Worm (Caenorhabditis elegans) whole organism, young adult: ENCODE data around the gene twk-3.

Source experiments
- F37B4.10 ChIP-seq: fragments of 200-800 bp; sonication (Bioruptor generic); IDR thresholded peaks from 2 replicates; pipeline ENCODE4 v1.3.6; 2022; ENCODE audit warnings: missing genetic modification characterization, missing compliant biosample characterization
- F52B5.7 ChIP-seq: sonication (generic microtip); optimal IDR thresholded peaks from 2 replicates; lab custom pipeline; 2016; ENCODE audit warnings: mild to moderate bottlenecking, missing genetic modification characterization, missing compliant biosample characterization
- F57A8.1 ChIP-seq: fragments of 200-800 bp; sonication (Bioruptor generic); optimal IDR thresholded peaks from 2 replicates; lab custom pipeline; 2018; ENCODE audit warnings: mild to moderate bottlenecking, missing genetic modification characterization, moderate library complexity, missing compliant biosample characterization
- F57C9.4 ChIP-seq: sonication (generic microtip); optimal IDR thresholded peaks from 2 replicates; lab custom pipeline; 2017; ENCODE audit warnings: mild to moderate bottlenecking, missing genetic modification characterization, missing compliant biosample characterization
- K12H6.12 ChIP-seq: fragments of 200-800 bp; sonication (Bioruptor generic); optimal IDR thresholded peaks from 2 replicates; lab custom pipeline; 2018; ENCODE audit warnings: mild to moderate bottlenecking, missing genetic modification characterization, missing compliant biosample characterization
- Y53G8AR.9 ChIP-seq: fragments of 200-800 bp; sonication (Bioruptor generic); conservative IDR thresholded peaks from 2 replicates; pipeline ENCODE4 v1.3.6; 2022; ENCODE audit warnings: missing genetic modification reagents, missing genetic modification characterization, missing compliant biosample characterization
- Y67H2A.10 ChIP-seq: fragments of 200-800 bp; sonication (Bioruptor generic); conservative IDR thresholded peaks from 2 replicates; pipeline ENCODE4 v1.3.6; 2022; ENCODE audit warnings: missing genetic modification reagents, missing genetic modification characterization, missing compliant biosample characterization
- ama-1 ChIP-seq, 3 experiments: fragments of 150-350 bp in 1 of 3; sonication (generic microtip) in 2 of 3; optimal IDR thresholded peaks; 2 replicates each; lab custom pipeline; 2014 to 2018; ENCODE audit warnings: missing biosample characterization in 2 of 3, missing genetic modification characterization in 2 of 3, missing genetic modification reagents in 2 of 3
- attf-3 ChIP-seq: fragments of 200-800 bp; sonication (Bioruptor generic); conservative IDR thresholded peaks from 2 replicates; pipeline ENCODE4 v1.3.6; 2022; ENCODE audit warnings: missing genetic modification reagents, missing genetic modification characterization, missing compliant biosample characterization
- attf-5 ChIP-seq: fragments of 200-800 bp; sonication (Bioruptor generic); optimal IDR thresholded peaks from 2 replicates; lab custom pipeline; 2018; ENCODE audit warnings: mild to moderate bottlenecking, missing genetic modification characterization, missing compliant biosample characterization
- bed-1 ChIP-seq: fragments of 200-800 bp; sonication (Bioruptor generic); IDR thresholded peaks from 2 replicates; pipeline ENCODE4 v1.3.6; 2022; ENCODE audit warnings: missing genetic modification reagents, missing genetic modification characterization, missing compliant biosample characterization
- ccch-3 ChIP-seq: fragments of 200-800 bp; sonication (Bioruptor generic); optimal IDR thresholded peaks from 2 replicates; lab custom pipeline; 2018; ENCODE audit warnings: mild to moderate bottlenecking, missing genetic modification characterization, missing compliant biosample characterization
- cebp-1 ChIP-seq, 2 experiments: fragments of 200-800 bp in 1 of 2; sonication (Bioruptor generic) in 1 of 2; sonication (generic microtip) in 1 of 2; IDR thresholded peaks in 1 of 2; optimal IDR thresholded peaks in 1 of 2; 2 replicates each; pipeline versions ENCODE4 v1.3.6 to Lab custom; 2017 to 2022; ENCODE audit warnings: missing compliant biosample characterization in 2 of 2, missing genetic modification characterization in 2 of 2, mild to moderate bottlenecking in 1 of 2, missing genetic modification reagents in 1 of 2, moderate library complexity in 1 of 2
- cebp-2 ChIP-seq: fragments of 200-800 bp; sonication (Bioruptor generic); IDR thresholded peaks from 2 replicates; pipeline ENCODE4 v1.3.6; 2022; ENCODE audit warnings: missing genetic modification characterization, missing compliant biosample characterization
- ceh-79 ChIP-seq: sonication (generic microtip); optimal IDR thresholded peaks from 2 replicates; lab custom pipeline; 2017; ENCODE audit warnings: mild to moderate bottlenecking, missing genetic modification characterization, missing compliant biosample characterization
- ceh-91 ChIP-seq: fragments of 200-800 bp; sonication (Bioruptor generic); IDR thresholded peaks from 2 replicates; pipeline ENCODE4 v1.3.6; 2022; ENCODE audit warnings: missing genetic modification reagents, missing genetic modification characterization, missing compliant biosample characterization
- egl-44 ChIP-seq: fragments of 200-800 bp; sonication (Bioruptor generic); IDR thresholded peaks from 2 replicates; pipeline ENCODE4 v1.3.6; 2022; ENCODE audit warnings: missing genetic modification reagents, missing genetic modification characterization, missing compliant biosample characterization
- egrh-3 ChIP-seq: fragments of 200-800 bp; sonication (Bioruptor generic); IDR thresholded peaks from 2 replicates; pipeline ENCODE4 v1.3.6; 2022; ENCODE audit warnings: missing genetic modification reagents, missing genetic modification characterization, missing compliant biosample characterization
- fkh-3 ChIP-seq: sonication (generic microtip); optimal IDR thresholded peaks from 2 replicates; lab custom pipeline; 2016; ENCODE audit warnings: mild to moderate bottlenecking, missing genetic modification characterization, missing compliant biosample characterization
- him-1 ChIP-seq: sonication (generic microtip); optimal IDR thresholded peaks from 2 replicates; lab custom pipeline; 2016; ENCODE audit warnings: missing genotype, missing genetic modification reagents, missing genetic modification characterization, missing compliant biosample characterization
- hlh-12 ChIP-seq: sonication (generic microtip); optimal IDR thresholded peaks from 2 replicates; lab custom pipeline; 2016; ENCODE audit warnings: missing genetic modification characterization, missing compliant biosample characterization
- hsf-1 ChIP-seq: fragments of 200-800 bp; sonication (Bioruptor generic); IDR thresholded peaks from 2 replicates; pipeline ENCODE4 v1.3.6; 2022; ENCODE audit warnings: missing genetic modification reagents, missing genetic modification characterization, missing compliant biosample characterization
- let-607 ChIP-seq, 2 experiments: fragments of 200-800 bp in 1 of 2; sonication (Bioruptor generic) in 1 of 2; sonication (generic microtip) in 1 of 2; optimal IDR thresholded peaks; 2 replicates each; lab custom pipeline; 2016 to 2018; ENCODE audit warnings: mild to moderate bottlenecking in 2 of 2, missing compliant biosample characterization in 2 of 2, missing genetic modification characterization in 2 of 2, moderate library complexity in 2 of 2, missing genotype in 1 of 2
- lin-54 ChIP-seq: fragments of 200-800 bp; sonication (Bioruptor generic); optimal IDR thresholded peaks from 2 replicates; lab custom pipeline; 2018; ENCODE audit warnings: mild to moderate bottlenecking, missing genetic modification characterization, missing compliant biosample characterization
- lir-1 ChIP-seq: fragments of 200-800 bp; sonication (Bioruptor generic); conservative IDR thresholded peaks from 2 replicates; pipeline ENCODE4 v1.3.6; 2022; ENCODE audit warnings: missing genetic modification reagents, missing genetic modification characterization, missing compliant biosample characterization
- lsy-27 ChIP-seq: sonication (generic microtip); optimal IDR thresholded peaks from 2 replicates; lab custom pipeline; 2017; ENCODE audit warnings: missing genetic modification characterization, mild to moderate bottlenecking, missing compliant biosample characterization, antibody characterized with exemption, missing genotype, borderline replicate concordance; ENCODE audit not compliant: insufficient read depth
- madf-3 ChIP-seq: fragments of 200-800 bp; sonication (Bioruptor generic); IDR thresholded peaks from 2 replicates; pipeline ENCODE4 v1.3.6; 2022; ENCODE audit warnings: missing genetic modification reagents, missing genetic modification characterization, missing compliant biosample characterization
- madf-6 ChIP-seq: fragments of 200-800 bp; sonication (Bioruptor generic); IDR thresholded peaks from 2 replicates; pipeline ENCODE4 v1.3.6; 2022; ENCODE audit warnings: missing genetic modification reagents, missing genetic modification characterization, missing compliant biosample characterization
- mes-4 ChIP-seq: sonication (generic microtip); optimal IDR thresholded peaks from 2 replicates; lab custom pipeline; 2016; ENCODE audit warnings: missing genotype, missing genetic modification characterization, missing compliant biosample characterization
- nfya-1 ChIP-seq: sonication (generic microtip); optimal IDR thresholded peaks from 2 replicates; lab custom pipeline; 2017; ENCODE audit warnings: antibody characterized with exemption, missing compliant biosample characterization, missing genetic modification characterization, borderline replicate concordance; ENCODE audit not compliant: insufficient read depth
- nfya-2 ChIP-seq: fragments of 200-800 bp; sonication (Bioruptor generic); IDR thresholded peaks from 2 replicates; pipeline ENCODE4 v1.3.6; 2022; ENCODE audit warnings: missing genetic modification reagents, missing genetic modification characterization, missing compliant biosample characterization
- nfyb-1 ChIP-seq: fragments of 200-800 bp; sonication (Bioruptor generic); IDR thresholded peaks from 2 replicates; pipeline ENCODE4 v1.3.6; 2022; ENCODE audit warnings: missing genetic modification reagents, missing genetic modification characterization, missing compliant biosample characterization
- nhr-179 ChIP-seq: sonication (generic microtip); optimal IDR thresholded peaks from 2 replicates; lab custom pipeline; 2016; ENCODE audit warnings: mild to moderate bottlenecking, missing genetic modification characterization, missing compliant biosample characterization
- nhr-80 ChIP-seq: sonication (generic microtip); optimal IDR thresholded peaks from 2 replicates; lab custom pipeline; 2016; ENCODE audit warnings: missing genetic modification characterization, missing compliant biosample characterization
- nhr-90 ChIP-seq: sonication (generic microtip); optimal IDR thresholded peaks from 2 replicates; lab custom pipeline; 2016; ENCODE audit warnings: missing genotype, mild to moderate bottlenecking, missing genetic modification characterization, missing compliant biosample characterization
- pha-4 ChIP-seq: fragments of 150-350 bp; sonication (generic microtip); optimal IDR thresholded peaks from 2 replicates; lab custom pipeline; 2014; ENCODE audit warnings: missing biosample characterization, missing genetic modification reagents, missing genetic modification characterization
- rec-8 ChIP-seq, 2 experiments: sonication (generic microtip); optimal IDR thresholded peaks; 2 replicates each; lab custom pipeline; 2016; ENCODE audit warnings: mild to moderate bottlenecking in 2 of 2, missing genetic modification characterization in 2 of 2, missing genetic modification reagents in 2 of 2, missing genotype in 2 of 2, missing biosample characterization in 1 of 2, missing compliant biosample characterization in 1 of 2, moderate library complexity in 1 of 2
- repo-1 ChIP-seq: sonication (generic microtip); optimal IDR thresholded peaks from 2 replicates; lab custom pipeline; 2017; ENCODE audit warnings: mild to moderate bottlenecking, missing genetic modification characterization, missing compliant biosample characterization
- sdz-38 ChIP-seq: sonication (generic microtip); optimal IDR thresholded peaks from 2 replicates; lab custom pipeline; 2016; ENCODE audit warnings: missing genotype, missing genetic modification characterization, missing compliant biosample characterization
- somi-1 ChIP-seq: fragments of 200-800 bp; sonication (Bioruptor generic); optimal IDR thresholded peaks from 2 replicates; lab custom pipeline; 2018; ENCODE audit warnings: mild to moderate bottlenecking, missing genetic modification characterization, missing compliant biosample characterization
- unc-130 ChIP-seq: sonication (generic microtip); optimal IDR thresholded peaks from 2 replicates; lab custom pipeline; 2016; ENCODE audit warnings: missing genetic modification reagents, missing genetic modification characterization, missing compliant biosample characterization
- unc-62 ChIP-seq: fragments of 150-350 bp; optimal IDR thresholded peaks from 2 replicates; lab custom pipeline; 2014; ENCODE audit warnings: missing biosample characterization, missing genetic modification reagents, missing genetic modification characterization
- zfh-2 ChIP-seq: fragments of 200-800 bp; sonication (Bioruptor generic); conservative IDR thresholded peaks from 2 replicates; pipeline ENCODE4 v1.3.6; 2022; ENCODE audit warnings: missing genetic modification reagents, missing genetic modification characterization, missing compliant biosample characterization
- ztf-22 ChIP-seq: fragments of 200-800 bp; sonication (Bioruptor generic); optimal IDR thresholded peaks from 2 replicates; lab custom pipeline; 2018; ENCODE audit warnings: mild to moderate bottlenecking, missing genetic modification characterization, moderate library complexity, missing compliant biosample characterization

Gene twk-3

DNA sequence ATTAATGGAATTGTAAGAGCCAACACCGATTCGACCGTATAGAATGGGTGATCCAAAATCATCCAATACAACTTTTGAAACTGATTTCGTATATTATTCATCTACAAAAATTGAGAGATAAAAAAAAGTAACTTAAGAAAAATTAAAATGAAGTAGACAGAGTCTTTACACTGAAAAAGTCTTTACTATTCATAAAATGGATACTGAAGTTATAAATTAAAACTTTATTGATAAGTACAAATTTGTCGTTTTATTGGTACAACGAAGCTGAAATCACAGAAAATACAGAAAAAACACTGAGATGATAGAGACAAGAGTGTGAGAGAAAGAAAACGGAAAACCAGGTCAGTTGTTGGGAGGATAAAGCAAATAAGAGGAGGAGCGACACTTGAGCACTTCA lies 1.8 kb upstream of the twk-3 start, which contains the start of gene M110.10:
TSS of gene M110.10 (minus strand) at position 101 of the 400 bp plus-strand sequence.
- TF ChIP-seq egrh-3 (GFP tag; lab: Robert Waterston, UW), result no peak
- TF ChIP-seq cebp-2, result no peak

ce11 chrII:8209476-8209875 lies 3.1 kb downstream of the twk-3 start, which contains the start of gene M110.8:
TSS of gene M110.8 (minus strand) at chrII:8209576.
- no peak for TF ChIP-seq sdz-38 (tag; lab: Kevin White, UChicago)
- TF ChIP-seq Y67H2A.10, result no peak
- no peak for TF ChIP-seq unc-62 (GFP tag; lab: Kevin White, UChicago)
- TF ChIP-seq nhr-179 (tag; lab: Kevin White, UChicago), result no peak
- TF ChIP-seq nfya-1, result no peak
- no peak for TF ChIP-seq F37B4.10 (GFP tag; lab: Robert Waterston, UW)
- no peak for TF ChIP-seq ceh-79
- TF ChIP-seq cebp-1 (GFP tag; IDR thresholded peaks at IDR 0.05; lab: Robert Waterston, UW), result no peak
- no peak for TF ChIP-seq cebp-1 (tag; optimal IDR thresholded peaks at IDR 0.05; lab: Kevin White, UChicago)
- TF ChIP-seq madf-3 (GFP tag; lab: Robert Waterston, UW), result no peak
- TF ChIP-seq lsy-27 (tag; lab: Kevin White, UChicago), result no peak
- TF ChIP-seq zfh-2 (GFP tag; lab: Robert Waterston, UW), result no peak
- no peak for TF ChIP-seq F52B5.7
- TF ChIP-seq nfyb-1 (GFP tag; lab: Robert Waterston, UW), result no peak
- no peak for TF ChIP-seq mes-4 (tag; lab: Kevin White, UChicago)
- no peak for TF ChIP-seq K12H6.12
- no peak for TF ChIP-seq lir-1 (GFP tag; lab: Robert Waterston, UW)
- TF ChIP-seq hsf-1 (GFP tag; lab: Robert Waterston, UW), result no peak
- no peak for TF ChIP-seq rec-8 (tag; optimal IDR thresholded peaks at IDR 0.05; lab: Kevin White, UChicago)
- no peak for TF ChIP-seq unc-130 (GFP tag; lab: Kevin White, UChicago)
- TF ChIP-seq Y53G8AR.9 (GFP tag; lab: Robert Waterston, UW), result no peak

- TF ChIP-seq him-1, result no peak
- peak; percentile 48 for TF ChIP-seq nhr-80 (tag; lab: Kevin White, UChicago)
- no peak for TF ChIP-seq cebp-1 (GFP tag; IDR thresholded peaks at IDR 0.05; lab: Robert Waterston, UW)
- TF ChIP-seq cebp-1 (tag; optimal IDR thresholded peaks at IDR 0.05; lab: Kevin White, UChicago), result no peak
- TF ChIP-seq Y53G8AR.9 (GFP tag; lab: Robert Waterston, UW), result no peak
- no peak for TF ChIP-seq egl-44 (GFP tag; lab: Robert Waterston, UW)
- TF ChIP-seq attf-5, result no peak
- TF ChIP-seq F37B4.10 (GFP tag; lab: Robert Waterston, UW), result no peak
- TF ChIP-seq somi-1 (GFP tag; lab: Kevin White, UChicago), result no peak
Observed at ce11 chrII:8205612-8206011, 7.0 kb downstream of the twk-3 start.

DNA sequence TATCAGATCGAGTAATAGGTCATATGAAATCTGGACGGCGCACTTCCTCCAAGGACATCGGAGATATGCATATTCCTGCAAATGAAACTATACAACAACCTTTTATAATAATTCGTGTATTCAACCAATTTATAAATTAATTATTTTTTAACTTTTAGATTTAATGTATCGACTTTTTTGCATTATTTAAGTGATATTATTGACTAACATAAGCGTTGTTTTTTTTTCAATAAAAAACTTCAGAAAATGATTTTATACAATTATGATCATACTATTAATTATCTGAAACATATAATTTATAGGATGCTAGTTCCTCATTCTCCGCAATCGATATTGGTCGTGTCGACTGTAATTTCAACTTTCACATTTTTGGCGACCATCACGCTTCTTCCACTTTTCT lies 8.5 kb downstream of the twk-3 start, which contains the start of gene col-76:
TSS of gene col-76 (plus strand) at position 301 of the 400 bp plus-strand sequence.
- no peak for TF ChIP-seq attf-3 (GFP tag; lab: Robert Waterston, UW)
- no peak for TF ChIP-seq F57A8.1
- TF ChIP-seq ceh-91, result no peak
- TF ChIP-seq nfya-2, result no peak
- no peak for TF ChIP-seq hlh-12
- TF ChIP-seq nhr-90, result no peak
- TF ChIP-seq ama-1 (optimal IDR thresholded peaks at IDR 0.05; lab: Kevin White, UChicago), result no peak
- TF ChIP-seq ama-1 (GFP tag; optimal IDR thresholded peaks at IDR 0.05; lab: Kevin White, UChicago), result no peak
- TF ChIP-seq lin-54 (GFP tag; lab: Kevin White, UChicago), result no peak
- TF ChIP-seq let-607 (tag; optimal IDR thresholded peaks at IDR 0.05; lab: Kevin White, UChicago), result no peak
- no peak for TF ChIP-seq ztf-22 (GFP tag; lab: Kevin White, UChicago)
- no peak for TF ChIP-seq ccch-3 (GFP tag; lab: Kevin White, UChicago)
- TF ChIP-seq pha-4, result no peak
- TF ChIP-seq fkh-3, result no peak
- TF ChIP-seq madf-6 (GFP tag; lab: Robert Waterston, UW), result no peak
- no peak for TF ChIP-seq F57C9.4 (tag; lab: Kevin White, UChicago)
- TF ChIP-seq repo-1 (tag; lab: Kevin White, UChicago), result no peak
- no peak for TF ChIP-seq F37B4.10 (GFP tag; lab: Robert Waterston, UW)
- TF ChIP-seq bed-1 (GFP tag; lab: Robert Waterston, UW), result no peak
